Worm (Caenorhabditis elegans): ENCODE measurements around the gene twk-39.

Gene twk-39

ce11 chrIII:11825654-11826053 lies 30.1 kb downstream of the twk-39 start (continued):
- TF ChIP-seq F37B4.10 (GFP tag; IDR thresholded peaks at IDR 0.05) (no peak), pbrm-1 (GFP tag; IDR thresholded peaks at IDR 0.05) (peak; percentile 33; the same call in 1 of the 2 replicates), Y56A3A.18 (GFP tag; IDR thresholded peaks at IDR 0.05) (no peak), hmg-1.2 (GFP tag; IDR thresholded peaks at IDR 0.05) (peak; percentile 22; the same call in 1 of the 2 replicates), ceh-100 (GFP tag; IDR thresholded peaks at IDR 0.05) (peak; percentile 70), atf-7 (tag; optimal IDR thresholded peaks at IDR 0.05) (no peak), K11D2.4 (GFP tag; IDR thresholded peaks at IDR 0.05) (no peak), bed-2 (GFP tag; IDR thresholded peaks at IDR 0.05) (no peak), dpl-1 (GFP tag; optimal IDR thresholded peaks at IDR 0.05) (peak; percentile 8), ztf-3 (GFP tag; optimal IDR thresholded peaks at IDR 0.05) (no peak), attf-3 (GFP tag; conservative IDR thresholded peaks at IDR 0.05) (no peak), madf-8 (GFP tag; conservative IDR thresholded peaks at IDR 0.05) (no peak), lsl-1 (GFP tag; optimal IDR thresholded peaks at IDR 0.05) (peak; percentile 15), lin-40 (tag; optimal IDR thresholded peaks at IDR 0.05) (peak; percentile 14), F57A8.1 (GFP tag; optimal IDR thresholded peaks at IDR 0.05) (no peak), egl-18 (GFP tag; IDR thresholded peaks at IDR 0.05) (0 out of 2 replicates have a peak, but pooled peaks have one; percentile 58), Y53G8AR.9 (GFP tag; conservative IDR thresholded peaks at IDR 0.05) (no peak), attf-5 (GFP tag; optimal IDR thresholded peaks at IDR 0.05) (peak; percentile 76), madf-6 (GFP tag; IDR thresholded peaks at IDR 0.05) (peak; percentile 53; the same call in 1 of the 2 replicates), somi-1 (GFP tag; optimal IDR thresholded peaks at IDR 0.05) (no peak), ama-1 (optimal IDR thresholded peaks at IDR 0.05) (no peak), ama-1 (GFP tag; optimal IDR thresholded peaks at IDR 0.05) (no peak), ztf-28 (GFP tag; IDR thresholded peaks at IDR 0.05) (no peak), dox-1 (GFP tag; IDR thresholded peaks at IDR 0.05) (peak; percentile 50; the same call in 1 of the 2 replicates), ztf-25 (GFP tag; IDR thresholded peaks at IDR 0.05) (no peak)

DNA sequence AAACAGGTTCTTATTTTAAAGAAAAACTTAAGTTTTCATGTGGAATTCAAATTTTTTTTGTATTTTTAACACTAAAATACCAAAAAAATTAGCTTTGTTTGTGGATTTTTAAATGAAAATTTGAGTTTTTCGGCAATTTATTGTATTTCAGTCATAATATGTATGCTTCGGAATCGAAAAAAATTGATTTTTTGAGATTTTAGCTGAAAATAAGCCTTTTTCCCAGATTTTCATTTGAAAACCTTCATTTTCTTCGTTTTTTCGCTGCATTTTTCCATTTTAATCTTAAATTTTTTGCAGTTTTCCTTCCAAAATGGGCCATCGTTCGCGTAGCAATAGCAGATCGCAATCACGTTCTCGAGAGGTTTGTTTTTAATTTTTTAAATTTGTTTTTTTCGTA lies 30.6 kb downstream of the twk-39 start, which contains the start of gene rsp-8:
rsp-8 (plus strand) TSS at position 301 of the 400 bp plus-strand sequence.
- TF ChIP-seq madf-3 (GFP tag; IDR thresholded peaks at IDR 0.05): no peak
- TF ChIP-seq madf-6 (GFP tag; IDR thresholded peaks at IDR 0.05): no peak
- no peak for TF ChIP-seq nfya-1 (tag; optimal IDR thresholded peaks at IDR 0.05; ENCODE audit: borderline replicate concordance, insufficient read depth)
- TF ChIP-seq nhr-179 (tag; optimal IDR thresholded peaks at IDR 0.05): no peak
- TF ChIP-seq ceh-58 (GFP tag; IDR thresholded peaks at IDR 0.05): no peak

ce11 chrIII:11829062-11829461 lies 33.5 kb downstream of the twk-39 start:
- TF ChIP-seq egl-44 (GFP tag; IDR thresholded peaks at IDR 0.05): no peak
- no peak for TF ChIP-seq attf-6 (GFP tag; IDR thresholded peaks at IDR 0.05)
- TF ChIP-seq ceh-40 (GFP tag; IDR thresholded peaks at IDR 0.05): no peak
- no peak for TF ChIP-seq madf-6 (GFP tag; IDR thresholded peaks at IDR 0.05)
- TF ChIP-seq ama-1 (optimal IDR thresholded peaks at IDR 0.05): no peak
- no peak for TF ChIP-seq ama-1 (GFP tag; optimal IDR thresholded peaks at IDR 0.05)
- no peak for TF ChIP-seq B0261.1 (tag; optimal IDR thresholded peaks at IDR 0.05)
- TF ChIP-seq rec-8 (tag; optimal IDR thresholded peaks at IDR 0.05): no peak
- TF ChIP-seq tlf-1 (GFP tag; optimal IDR thresholded peaks at IDR 0.05): no peak
- no peak for TF ChIP-seq nfya-2 (GFP tag; IDR thresholded peaks at IDR 0.05)
- TF ChIP-seq F10E7.11 (tag; optimal IDR thresholded peaks at IDR 0.05): no peak
- TF ChIP-seq dpl-1 (GFP tag; optimal IDR thresholded peaks at IDR 0.05): no peak
- no peak for TF ChIP-seq Y79H2A.3 (GFP tag; conservative IDR thresholded peaks at IDR 0.05)
